Worm (Caenorhabditis elegans) whole organism, L1 larva: ENCODE results near the gene T24C4.10.

ENCODE experiments used
- C16A3.4 ChIP-seq: fragments of 150-350 bp; optimal IDR thresholded peaks from 2 replicates; lab custom pipeline; 2014; ENCODE audit warnings: missing biosample characterization, missing genetic modification characterization
- C34B4.2 ChIP-seq: sonication (generic microtip); optimal IDR thresholded peaks from 2 replicates; lab custom pipeline; 2017; ENCODE audit warnings: mild to moderate bottlenecking, missing genetic modification characterization, missing compliant biosample characterization
- Y116A8C.19 ChIP-seq: sonication (generic microtip); optimal IDR thresholded peaks from 2 replicates; lab custom pipeline; 2016; ENCODE audit warnings: missing compliant biosample characterization, missing genetic modification characterization, borderline replicate concordance
- blmp-1 ChIP-seq: fragments of 150-350 bp; optimal IDR thresholded peaks from 2 replicates; lab custom pipeline; 2014; ENCODE audit warnings: missing biosample characterization, missing genetic modification characterization
- ceh-63 ChIP-seq: fragments of 200-800 bp; sonication (Bioruptor generic); optimal IDR thresholded peaks from 2 replicates; lab custom pipeline; 2018; ENCODE audit warnings: mild to moderate bottlenecking, missing genetic modification characterization, missing compliant biosample characterization
- ceh-82 ChIP-seq, 3 experiments: fragments of 150-350 bp in 1 of 3; sonication (generic microtip) in 2 of 3; optimal IDR thresholded peaks; 2 replicates each; lab custom pipeline; 2014 to 2017; ENCODE audit warnings: missing biosample characterization in 3 of 3, missing genetic modification characterization in 3 of 3
- ceh-88 ChIP-seq: fragments of 200-800 bp; sonication (Bioruptor generic); IDR thresholded peaks from 2 replicates; pipeline ENCODE4 v1.3.6; 2022; ENCODE audit warnings: missing genetic modification characterization, missing compliant biosample characterization
- ceh-90 ChIP-seq: sonication (generic microtip); optimal IDR thresholded peaks from 2 replicates; lab custom pipeline; 2016; ENCODE audit warnings: missing genetic modification characterization, missing compliant biosample characterization
- ces-1 ChIP-seq: fragments of 150-350 bp; optimal IDR thresholded peaks from 2 replicates; lab custom pipeline; 2014; ENCODE audit warnings: missing biosample characterization, missing genetic modification reagents, missing genetic modification characterization
- efl-1 ChIP-seq, 4 experiments: fragments of 150-350 bp; optimal IDR thresholded peaks in 3 of 4; peaks in 1 of 4; 1 replicate in 1 of 4; 2 replicates in 3 of 4; lab custom pipeline; 2014; ENCODE audit warnings: missing biosample characterization in 2 of 4, missing genetic modification characterization in 2 of 4, missing genetic modification reagents in 2 of 4
- efl-3 ChIP-seq: fragments of 200-800 bp; sonication (Bioruptor generic); optimal IDR thresholded peaks from 2 replicates; lab custom pipeline; 2018; ENCODE audit warnings: mild to moderate bottlenecking, missing genetic modification characterization, missing compliant biosample characterization
- egl-13 ChIP-seq: sonication (generic microtip); optimal IDR thresholded peaks from 2 replicates; lab custom pipeline; 2016; ENCODE audit warnings: missing genotype, missing genetic modification reagents, missing genetic modification characterization, missing compliant biosample characterization
- elt-2 ChIP-seq: sonication (generic microtip); optimal IDR thresholded peaks from 2 replicates; lab custom pipeline; 2016; ENCODE audit warnings: missing genetic modification characterization, mild to moderate bottlenecking, inconsistent platforms, missing compliant biosample characterization, missing genetic modification reagents
- ets-5 ChIP-seq: fragments of 200-800 bp; sonication (Bioruptor generic); IDR thresholded peaks from 2 replicates; pipeline ENCODE4 v1.3.6; 2022; ENCODE audit warnings: missing genetic modification characterization, missing compliant biosample characterization
- fkh-8 ChIP-seq: sonication (generic microtip); optimal IDR thresholded peaks from 2 replicates; lab custom pipeline; 2016; ENCODE audit warnings: mild to moderate bottlenecking, missing genetic modification characterization, missing compliant biosample characterization
- fos-1 ChIP-seq: fragments of 150-350 bp; optimal IDR thresholded peaks from 2 replicates; lab custom pipeline; 2014; ENCODE audit warnings: missing biosample characterization, missing genetic modification characterization
- hlh-4 ChIP-seq: sonication (generic microtip); optimal IDR thresholded peaks from 2 replicates; lab custom pipeline; 2016; ENCODE audit warnings: mild to moderate bottlenecking, missing genetic modification characterization, missing compliant biosample characterization
- irx-1 ChIP-seq: sonication (generic microtip); optimal IDR thresholded peaks from 2 replicates; lab custom pipeline; 2016; ENCODE audit warnings: missing genetic modification characterization, missing compliant biosample characterization
- isw-1 ChIP-seq: fragments of 200-800 bp; sonication (Bioruptor generic); IDR thresholded peaks from 2 replicates; pipeline ENCODE4 v1.3.6; 2022; ENCODE audit warnings: missing genetic modification characterization, missing compliant biosample characterization
- jun-1 ChIP-seq: fragments of 150-350 bp; optimal IDR thresholded peaks from 2 replicates; lab custom pipeline; 2014; ENCODE audit warnings: missing biosample characterization, missing genetic modification reagents, missing genetic modification characterization
- lin-14 ChIP-seq: fragments of 200-800 bp; sonication (Bioruptor generic); optimal IDR thresholded peaks from 2 replicates; lab custom pipeline; 2018; ENCODE audit warnings: mild to moderate bottlenecking, missing genetic modification characterization, moderate library complexity, missing compliant biosample characterization
- lsy-2 ChIP-seq, 2 experiments: fragments of 150-350 bp; optimal IDR thresholded peaks; 2 replicates each; lab custom pipeline; 2014; ENCODE audit warnings: missing biosample characterization in 2 of 2, missing genetic modification characterization in 2 of 2
- mab-9 ChIP-seq: fragments of 200-800 bp; sonication (Bioruptor generic); IDR thresholded peaks from 2 replicates; pipeline ENCODE4 v1.3.6; 2022; ENCODE audit warnings: missing genetic modification reagents, missing genetic modification characterization, missing compliant biosample characterization
- mdl-1 ChIP-seq, 2 experiments: fragments of 150-350 bp; optimal IDR thresholded peaks; 2 replicates each; lab custom pipeline; 2014 to 2017; ENCODE audit warnings: missing biosample characterization in 2 of 2, missing genetic modification characterization in 2 of 2, inconsistent platforms in 1 of 2
- mef-2 ChIP-seq: fragments of 150-350 bp; optimal IDR thresholded peaks from 2 replicates; lab custom pipeline; 2014; ENCODE audit warnings: missing biosample characterization, missing genetic modification characterization
- nhr-11 ChIP-seq: fragments of 150-350 bp; optimal IDR thresholded peaks from 2 replicates; lab custom pipeline; 2014; ENCODE audit warnings: missing biosample characterization, missing genetic modification characterization
- nhr-19 ChIP-seq: fragments of 200-800 bp; sonication (Bioruptor generic); conservative IDR thresholded peaks from 2 replicates; pipeline ENCODE4 v1.3.6; 2022; ENCODE audit warnings: missing genetic modification characterization, missing compliant biosample characterization
- nhr-20 ChIP-seq: sonication (generic microtip); optimal IDR thresholded peaks from 2 replicates; lab custom pipeline; 2016; ENCODE audit warnings: mild to moderate bottlenecking, missing genetic modification characterization, missing compliant biosample characterization
- nhr-237 ChIP-seq: fragments of 150-350 bp; optimal IDR thresholded peaks from 2 replicates; lab custom pipeline; 2014; ENCODE audit warnings: missing biosample characterization, missing genetic modification characterization
- nhr-28 ChIP-seq: fragments of 150-350 bp; optimal IDR thresholded peaks from 2 replicates; lab custom pipeline; 2014; ENCODE audit warnings: missing biosample characterization, missing genetic modification characterization
- nhr-47 ChIP-seq: sonication (generic microtip); optimal IDR thresholded peaks from 2 replicates; lab custom pipeline; 2016; ENCODE audit warnings: mild to moderate bottlenecking, missing genetic modification characterization, moderate library complexity, missing compliant biosample characterization
- nhr-71 ChIP-seq: sonication (generic microtip); optimal IDR thresholded peaks from 2 replicates; lab custom pipeline; 2016; ENCODE audit warnings: mild to moderate bottlenecking, missing genetic modification characterization, moderate library complexity, missing compliant biosample characterization
- nhr-84 ChIP-seq: sonication (generic microtip); optimal IDR thresholded peaks from 2 replicates; lab custom pipeline; 2017; ENCODE audit warnings: missing biosample characterization, missing genetic modification characterization
- nhr-90 ChIP-seq: sonication (generic microtip); optimal IDR thresholded peaks from 2 replicates; lab custom pipeline; 2016; ENCODE audit warnings: mild to moderate bottlenecking, missing genetic modification characterization, missing compliant biosample characterization; ENCODE audit not compliant: poor library complexity
- pag-3 ChIP-seq: sonication (generic microtip); optimal IDR thresholded peaks from 2 replicates; lab custom pipeline; 2017; ENCODE audit warnings: missing genetic modification characterization, mild to moderate bottlenecking, missing compliant biosample characterization, antibody characterized with exemption, borderline replicate concordance; ENCODE audit not compliant: insufficient read depth
- pqm-1 ChIP-seq: sonication (generic microtip); optimal IDR thresholded peaks from 3 replicates; lab custom pipeline; 2017; ENCODE audit warnings: missing biosample characterization, missing genetic modification characterization
- rnt-1 ChIP-seq: sonication (generic microtip); optimal IDR thresholded peaks from 2 replicates; lab custom pipeline; 2016; ENCODE audit warnings: mild to moderate bottlenecking, missing genetic modification characterization, moderate library complexity, missing compliant biosample characterization
- skn-1 ChIP-seq: fragments of 150-350 bp; optimal IDR thresholded peaks from 2 replicates; lab custom pipeline; 2014; ENCODE audit warnings: missing biosample characterization, missing genetic modification characterization
- snpc-4 ChIP-seq: fragments of 150-350 bp; optimal IDR thresholded peaks from 2 replicates; lab custom pipeline; 2014; ENCODE audit warnings: missing biosample characterization, missing genetic modification characterization
- snu-23 ChIP-seq: sonication (generic microtip); optimal IDR thresholded peaks from 2 replicates; lab custom pipeline; 2016; ENCODE audit warnings: missing genetic modification characterization, missing compliant biosample characterization
- sox-4 ChIP-seq: sonication (generic microtip); optimal IDR thresholded peaks from 2 replicates; lab custom pipeline; 2016; ENCODE audit warnings: missing genetic modification characterization, missing compliant biosample characterization
- sup-37 ChIP-seq: fragments of 200-800 bp; sonication (Bioruptor generic); optimal IDR thresholded peaks from 2 replicates; lab custom pipeline; 2018; ENCODE audit warnings: mild to moderate bottlenecking, missing genetic modification characterization, missing compliant biosample characterization
- swsn-7 ChIP-seq: sonication (generic microtip); optimal IDR thresholded peaks from 2 replicates; lab custom pipeline; 2016; ENCODE audit warnings: missing genetic modification characterization, missing compliant biosample characterization
- tbx-2 ChIP-seq: sonication (generic microtip); optimal IDR thresholded peaks from 2 replicates; lab custom pipeline; 2016; ENCODE audit warnings: missing genetic modification characterization, missing compliant biosample characterization
- unc-130 ChIP-seq: fragments of 150-350 bp; optimal IDR thresholded peaks from 2 replicates; lab custom pipeline; 2017; ENCODE audit warnings: missing biosample characterization, missing genetic modification characterization, inconsistent platforms
- unc-30 ChIP-seq: sonication (generic microtip); optimal IDR thresholded peaks from 2 replicates; lab custom pipeline; 2017; ENCODE audit warnings: missing biosample characterization, missing genetic modification characterization
- unc-86 ChIP-seq: sonication (generic microtip); optimal IDR thresholded peaks from 2 replicates; lab custom pipeline; 2016; ENCODE audit warnings: missing genetic modification characterization, missing compliant biosample characterization
- ztf-4 ChIP-seq: fragments of 150-350 bp; optimal IDR thresholded peaks from 2 replicates; lab custom pipeline; 2014; ENCODE audit warnings: missing biosample characterization, missing genetic modification characterization

The T24C4.10 gene

ce11 chrIII:845485-845884 lies 45.6 kb downstream of the T24C4.10 start, which contains the start of gene K02F3.2 (continued):
- TF ChIP-seq efl-3 (GFP tag; lab: Kevin White, UChicago) (no peak), mdl-1 (tag; optimal IDR thresholded peaks at IDR 0.05; lab: Kevin White, UChicago) (peak in 1 of 2 experiments; percentile 43), unc-86 (tag; lab: Kevin White, UChicago) (no peak), nhr-19 (GFP tag; lab: Robert Waterston, UW) (peak; percentile 69), blmp-1 (tag; lab: Kevin White, UChicago) (peak; percentile 23), irx-1 (tag; lab: Kevin White, UChicago) (no peak), Y116A8C.19 (tag; lab: Kevin White, UChicago) (no peak), pag-3 (tag; lab: Kevin White, UChicago) (no peak), egl-13 (tag; lab: Kevin White, UChicago) (no peak), nhr-71 (tag; lab: Kevin White, UChicago) (peak; percentile 70), unc-30 (no peak), jun-1 (tag; lab: Kevin White, UChicago) (no peak), snpc-4 (tag; lab: Kevin White, UChicago) (no peak), sox-4 (tag; lab: Kevin White, UChicago) (peak; percentile 35), elt-2 (peak; percentile 78)

- no peak for TF ChIP-seq nhr-19 (GFP tag; lab: Robert Waterston, UW)
- no peak for TF ChIP-seq nhr-237 (tag; lab: Kevin White, UChicago)
- TF ChIP-seq ztf-4 (tag; lab: Kevin White, UChicago): no peak
- TF ChIP-seq mdl-1 (tag; optimal IDR thresholded peaks at IDR 0.05; lab: Kevin White, UChicago): no peak
- no peak for TF ChIP-seq swsn-7 (tag; lab: Kevin White, UChicago)
- no peak for TF ChIP-seq ces-1 (GFP tag; lab: Kevin White, UChicago)
- no peak for TF ChIP-seq nhr-47
- no peak for TF ChIP-seq snu-23 (GFP tag; lab: Kevin White, UChicago)
- no peak for TF ChIP-seq ceh-63
- TF ChIP-seq nhr-11 (tag; lab: Kevin White, UChicago): no peak
- no peak for TF ChIP-seq lin-14 (GFP tag; lab: Kevin White, UChicago)
- TF ChIP-seq rnt-1 (tag; lab: Kevin White, UChicago): peak; percentile 39
- TF ChIP-seq efl-1 (optimal IDR thresholded peaks at IDR 0.05; lab: Kevin White, UChicago): no peak
- peak in 1 of 2 experiments; percentile 92 for TF ChIP-seq efl-1 (GFP tag; optimal IDR thresholded peaks at IDR 0.05 in 1 of 2; lab: Kevin White, UChicago)
- peak in 1 of 2 experiments; percentile 4 for TF ChIP-seq lsy-2 (tag; optimal IDR thresholded peaks at IDR 0.05; lab: Kevin White, UChicago)
- no peak for TF ChIP-seq nhr-20 (tag; lab: Kevin White, UChicago)
- no peak for TF ChIP-seq sox-4 (tag; lab: Kevin White, UChicago)
- no peak for TF ChIP-seq ets-5
- no peak for TF ChIP-seq isw-1 (GFP tag; lab: Robert Waterston, UW)
Measured at ce11 chrIII:844577-844976, 46.5 kb downstream of the T24C4.10 start.

- peak in 1 of 3 experiments; percentile 59 for TF ChIP-seq ceh-82 (tag; optimal IDR thresholded peaks at IDR 0.05; lab: Kevin White, UChicago)
- no peak for TF ChIP-seq irx-1 (tag; lab: Kevin White, UChicago)
- no peak for TF ChIP-seq nhr-237 (tag; lab: Kevin White, UChicago)
- TF ChIP-seq hlh-4 (tag; lab: Kevin White, UChicago): no peak
- no peak for TF ChIP-seq mab-9 (GFP tag; lab: Robert Waterston, UW)
- no peak for TF ChIP-seq sup-37 (GFP tag; lab: Kevin White, UChicago)
- no peak for TF ChIP-seq ceh-90 (tag; lab: Kevin White, UChicago)
- TF ChIP-seq nhr-47: no peak
- TF ChIP-seq efl-1 (optimal IDR thresholded peaks at IDR 0.05; lab: Kevin White, UChicago): peak; percentile 6 to 15
- TF ChIP-seq efl-1 (GFP tag; optimal IDR thresholded peaks at IDR 0.05 in 1 of 2; lab: Kevin White, UChicago): peak; percentile 6 to 79
- no peak for TF ChIP-seq efl-3 (GFP tag; lab: Kevin White, UChicago)
- TF ChIP-seq egl-13 (tag; lab: Kevin White, UChicago): no peak
- TF ChIP-seq nhr-90 (tag; lab: Kevin White, UChicago): no peak
- TF ChIP-seq fkh-8 (tag; lab: Kevin White, UChicago): no peak
- TF ChIP-seq lsy-2 (tag; optimal IDR thresholded peaks at IDR 0.05; lab: Kevin White, UChicago): peak in 1 of 2 experiments; percentile 19
- TF ChIP-seq unc-130 (tag; lab: Kevin White, UChicago): peak; percentile 37
- TF ChIP-seq elt-2: no peak
- peak; percentile 8 for TF ChIP-seq skn-1 (tag; lab: Kevin White, UChicago)
- TF ChIP-seq nhr-28: no peak
- TF ChIP-seq pqm-1 (tag; lab: Kevin White, UChicago): no peak
- TF ChIP-seq ceh-88 (GFP tag; lab: Robert Waterston, UW): no peak
- TF ChIP-seq C16A3.4 (tag; lab: Kevin White, UChicago): no peak
- TF ChIP-seq tbx-2: no peak
- TF ChIP-seq nhr-84 (tag; lab: Kevin White, UChicago): no peak
- TF ChIP-seq mef-2 (tag; lab: Kevin White, UChicago): no peak
- TF ChIP-seq fos-1: no peak
- TF ChIP-seq C34B4.2: no peak
Measured at ce11 chrIII:843999-844398, 47.0 kb downstream of the T24C4.10 start.
